Worm (Caenorhabditis elegans) whole organism, late embryonic: Measurements from ENCODE around the gene ugt-43.

ENCODE experiments used
- C38D4.7 ChIP-seq: fragments of 200-800 bp; sonication (Bioruptor generic); optimal IDR thresholded peaks from 2 replicates; lab custom pipeline; 2018; ENCODE audit warnings: mild to moderate bottlenecking, missing genetic modification characterization, moderate library complexity, missing compliant biosample characterization
- K02D7.2 ChIP-seq: sonication (generic microtip); optimal IDR thresholded peaks from 2 replicates; lab custom pipeline; 2017; ENCODE audit warnings: mild to moderate bottlenecking, missing genetic modification characterization, missing compliant biosample characterization
- K09A11.1 ChIP-seq: sonication (generic microtip); optimal IDR thresholded peaks from 2 replicates; lab custom pipeline; 2017; ENCODE audit warnings: antibody characterized with exemption, mild to moderate bottlenecking, missing genetic modification characterization, missing compliant biosample characterization; ENCODE audit not compliant: insufficient read depth
- T23F11.4 ChIP-seq: fragments of 200-800 bp; sonication (Bioruptor generic); optimal IDR thresholded peaks from 2 replicates; lab custom pipeline; 2018; ENCODE audit warnings: mild to moderate bottlenecking, missing genetic modification characterization, missing compliant biosample characterization
- Y22D7AL.16 ChIP-seq: sonication (generic microtip); optimal IDR thresholded peaks from 2 replicates; lab custom pipeline; 2016; ENCODE audit warnings: missing genetic modification characterization, missing compliant biosample characterization
- ceh-14 ChIP-seq: sonication (generic microtip); optimal IDR thresholded peaks from 2 replicates; lab custom pipeline; 2016; ENCODE audit warnings: missing genotype, missing genetic modification characterization, missing compliant biosample characterization
- ceh-19 ChIP-seq: fragments of 200-800 bp; sonication (Bioruptor generic); optimal IDR thresholded peaks from 2 replicates; lab custom pipeline; 2018; ENCODE audit warnings: mild to moderate bottlenecking, missing genetic modification characterization, missing compliant biosample characterization
- ceh-24 ChIP-seq: sonication (generic microtip); optimal IDR thresholded peaks from 2 replicates; lab custom pipeline; 2016; ENCODE audit warnings: mild to moderate bottlenecking, missing genetic modification characterization, missing compliant biosample characterization
- ceh-31 ChIP-seq: sonication (generic microtip); optimal IDR thresholded peaks from 2 replicates; lab custom pipeline; 2016; ENCODE audit warnings: missing genetic modification characterization, missing compliant biosample characterization
- ceh-34 ChIP-seq: sonication (generic microtip); optimal IDR thresholded peaks from 2 replicates; lab custom pipeline; 2016; ENCODE audit warnings: mild to moderate bottlenecking, missing genetic modification characterization, missing compliant biosample characterization
- ceh-9 ChIP-seq: sonication (generic microtip); optimal IDR thresholded peaks from 2 replicates; lab custom pipeline; 2016; ENCODE audit warnings: mild to moderate bottlenecking, missing genetic modification characterization, inconsistent platforms, missing compliant biosample characterization
- dmd-4 ChIP-seq: sonication (generic microtip); optimal IDR thresholded peaks from 2 replicates; lab custom pipeline; 2016; ENCODE audit warnings: borderline replicate concordance, missing genetic modification characterization, missing compliant biosample characterization
- dve-1 ChIP-seq: sonication (generic microtip); optimal IDR thresholded peaks from 2 replicates; lab custom pipeline; 2017; ENCODE audit warnings: antibody characterized with exemption, mild to moderate bottlenecking, missing genetic modification characterization, missing compliant biosample characterization
- elt-2 ChIP-seq: sonication (generic microtip); optimal IDR thresholded peaks from 2 replicates; lab custom pipeline; 2016; ENCODE audit warnings: missing genetic modification reagents, missing genetic modification characterization, missing compliant biosample characterization
- elt-4 ChIP-seq: sonication (generic microtip); optimal IDR thresholded peaks from 2 replicates; lab custom pipeline; 2016; ENCODE audit warnings: missing genetic modification characterization, missing compliant biosample characterization
- gmeb-2 ChIP-seq: sonication (generic microtip); optimal IDR thresholded peaks from 2 replicates; lab custom pipeline; 2016; ENCODE audit warnings: missing genetic modification characterization, inconsistent platforms, missing compliant biosample characterization
- hlh-30 ChIP-seq: sonication (generic microtip); optimal IDR thresholded peaks from 2 replicates; lab custom pipeline; 2017; ENCODE audit warnings: antibody characterized with exemption, missing genetic modification characterization, missing compliant biosample characterization; ENCODE audit not compliant: insufficient read depth
- hlh-6 ChIP-seq: sonication (generic microtip); optimal IDR thresholded peaks from 2 replicates; lab custom pipeline; 2016; ENCODE audit warnings: missing genotype, missing genetic modification characterization, missing compliant biosample characterization
- hlh-8 ChIP-seq: sonication (generic microtip); optimal IDR thresholded peaks from 2 replicates; lab custom pipeline; 2016; ENCODE audit warnings: missing genotype, missing genetic modification characterization, missing compliant biosample characterization
- lin-11 ChIP-seq: fragments of 200-800 bp; sonication (Bioruptor generic); optimal IDR thresholded peaks from 2 replicates; lab custom pipeline; 2018; ENCODE audit warnings: mild to moderate bottlenecking, missing genetic modification characterization, missing compliant biosample characterization
- madf-2 ChIP-seq: sonication (generic microtip); optimal IDR thresholded peaks from 2 replicates; lab custom pipeline; 2017; ENCODE audit warnings: missing genetic modification characterization, missing compliant biosample characterization
- mec-3 ChIP-seq: sonication (generic microtip); optimal IDR thresholded peaks from 2 replicates; lab custom pipeline; 2016; ENCODE audit warnings: borderline replicate concordance, missing genetic modification characterization, missing compliant biosample characterization
- nfya-1 ChIP-seq: sonication (generic microtip); optimal IDR thresholded peaks from 2 replicates; lab custom pipeline; 2017; ENCODE audit warnings: missing genetic modification characterization, mild to moderate bottlenecking, missing compliant biosample characterization, antibody characterized with exemption, moderate library complexity
- nhr-11 ChIP-seq: fragments of 150-350 bp; optimal IDR thresholded peaks from 2 replicates; lab custom pipeline; 2014; ENCODE audit warnings: missing biosample characterization, missing genetic modification characterization
- nhr-232 ChIP-seq: sonication (generic microtip); optimal IDR thresholded peaks from 2 replicates; lab custom pipeline; 2016; ENCODE audit warnings: missing genetic modification characterization, missing compliant biosample characterization
- npax-4 ChIP-seq: sonication (generic microtip); optimal IDR thresholded peaks from 2 replicates; lab custom pipeline; 2016; ENCODE audit warnings: missing genetic modification characterization, missing compliant biosample characterization
- odd-2 ChIP-seq: sonication (generic microtip); optimal IDR thresholded peaks from 2 replicates; lab custom pipeline; 2017; ENCODE audit warnings: antibody characterized with exemption, mild to moderate bottlenecking, missing genetic modification characterization, missing compliant biosample characterization
- pag-3 ChIP-seq: sonication (generic microtip); optimal IDR thresholded peaks from 2 replicates; lab custom pipeline; 2016; ENCODE audit warnings: missing compliant biosample characterization, missing genetic modification characterization, borderline replicate concordance
- pax-1 ChIP-seq: fragments of 150-350 bp; optimal IDR thresholded peaks from 2 replicates; lab custom pipeline; 2014; ENCODE audit warnings: missing biosample characterization, missing genetic modification characterization
- pha-2 ChIP-seq: sonication (generic microtip); optimal IDR thresholded peaks from 2 replicates; lab custom pipeline; 2017; ENCODE audit warnings: mild to moderate bottlenecking, missing genetic modification characterization, missing compliant biosample characterization
- pha-4 ChIP-seq: fragments of 150-350 bp; optimal IDR thresholded peaks from 2 replicates; lab custom pipeline; 2018; ENCODE audit warnings: missing biosample characterization, missing genetic modification reagents, missing genetic modification characterization
- pros-1 ChIP-seq: fragments of 150-350 bp; optimal IDR thresholded peaks from 2 replicates; lab custom pipeline; 2014; ENCODE audit warnings: missing biosample characterization, missing genetic modification reagents, missing genetic modification characterization
- sox-2 ChIP-seq: fragments of 200-800 bp; sonication (Bioruptor generic); IDR thresholded peaks from 2 replicates; pipeline ENCODE4 v1.3.6; 2022; ENCODE audit warnings: missing genetic modification reagents, missing genetic modification characterization, missing compliant biosample characterization
- syd-9 ChIP-seq: sonication (generic microtip); optimal IDR thresholded peaks from 2 replicates; lab custom pipeline; 2016; ENCODE audit warnings: mild to moderate bottlenecking, missing genetic modification characterization, moderate library complexity, missing compliant biosample characterization
- ttx-3 ChIP-seq: sonication (generic microtip); optimal IDR thresholded peaks from 2 replicates; lab custom pipeline; 2016; ENCODE audit warnings: missing genetic modification reagents, missing genetic modification characterization, missing compliant biosample characterization
- unc-42 ChIP-seq: sonication (generic microtip); optimal IDR thresholded peaks from 2 replicates; lab custom pipeline; 2016; ENCODE audit warnings: missing genotype, missing genetic modification characterization, missing compliant biosample characterization
- unc-55 ChIP-seq: sonication (generic microtip); optimal IDR thresholded peaks from 2 replicates; lab custom pipeline; 2017; ENCODE audit warnings: missing biosample characterization, missing genetic modification reagents, missing genetic modification characterization

The ugt-43 gene

ce11 chrIV:10467347-10467746 lies 3.0 kb downstream of the ugt-43 start:
- no peak for TF ChIP-seq hlh-6 (tag; lab: Kevin White, UChicago)
- no peak for TF ChIP-seq K02D7.2 (tag; lab: Kevin White, UChicago)
- TF ChIP-seq elt-4, result no peak
- TF ChIP-seq npax-4 (tag; lab: Kevin White, UChicago), result no peak
- TF ChIP-seq odd-2, result no peak
- TF ChIP-seq, all 69 proteins: peak for 0

ce11 chrIV:10468662-10469061 lies 4.3 kb downstream of the ugt-43 start:
- TF ChIP-seq unc-42 (no peak), hlh-8 (tag; lab: Kevin White, UChicago) (no peak), ceh-24 (tag; lab: Kevin White, UChicago) (no peak)

- no peak for TF ChIP-seq unc-55 (GFP tag; lab: Kevin White, UChicago)
- no peak for TF ChIP-seq pha-4 (tag; lab: Kevin White, UChicago)
- no peak for TF ChIP-seq sox-2
- TF ChIP-seq pha-2 (tag; lab: Kevin White, UChicago), result no peak
- TF ChIP-seq madf-2 (tag; lab: Kevin White, UChicago), result no peak
- TF ChIP-seq nhr-11 (tag; lab: Kevin White, UChicago), result no peak
- TF ChIP-seq dve-1, result no peak
- TF ChIP-seq hlh-30, result no peak
- no peak for TF ChIP-seq Y22D7AL.16
- TF ChIP-seq ceh-19 (GFP tag; lab: Kevin White, UChicago), result no peak
- TF ChIP-seq odd-2, result no peak
- no peak for TF ChIP-seq gmeb-2 (tag; lab: Kevin White, UChicago)
- no peak for TF ChIP-seq pros-1 (tag; lab: Kevin White, UChicago)
- no peak for TF ChIP-seq ceh-34
- no peak for TF ChIP-seq dmd-4
- TF ChIP-seq, all 69 proteins: peak for 0
Measured at ce11 chrIV:10469494-10469893, 5.1 kb downstream of the ugt-43 start, which contains the start of gene ugt-44. Gene ugt-44 (plus strand): TSS chrIV:10469741.

- no peak for TF ChIP-seq ceh-24 (tag; lab: Kevin White, UChicago)
- TF ChIP-seq pax-1 (tag; lab: Kevin White, UChicago), result no peak
- TF ChIP-seq hlh-8 (tag; lab: Kevin White, UChicago), result no peak
- no peak for TF ChIP-seq pros-1 (tag; lab: Kevin White, UChicago)
- TF ChIP-seq lin-11 (tag; lab: Kevin White, UChicago), result no peak
- TF ChIP-seq ceh-34, result no peak
- no peak for TF ChIP-seq nhr-11 (tag; lab: Kevin White, UChicago)
- TF ChIP-seq odd-2, result no peak
- TF ChIP-seq elt-2 (tag; lab: Kevin White, UChicago), result no peak
- no peak for TF ChIP-seq pha-4 (tag; lab: Kevin White, UChicago)
- TF ChIP-seq C38D4.7 (GFP tag; lab: Kevin White, UChicago), result no peak
- TF ChIP-seq syd-9 (tag; lab: Kevin White, UChicago), result no peak
Measured at ce11 chrIV:10472478-10472877, 8.1 kb downstream of the ugt-43 start, which contains the start of gene bgnt-1.1. Gene bgnt-1.1 (plus strand): TSS chrIV:10472778.

ce11 chrIV:10475234-10475633 lies 10.8 kb downstream of the ugt-43 start:
- TF ChIP-seq nhr-232, result no peak
- no peak for TF ChIP-seq C38D4.7 (GFP tag; lab: Kevin White, UChicago)
- no peak for TF ChIP-seq nfya-1 (tag; lab: Kevin White, UChicago)
- TF ChIP-seq ceh-31, result no peak
- no peak for TF ChIP-seq ceh-9 (tag; lab: Kevin White, UChicago)
- no peak for TF ChIP-seq hlh-8 (tag; lab: Kevin White, UChicago)
- no peak for TF ChIP-seq K09A11.1
- TF ChIP-seq ttx-3, result no peak
- TF ChIP-seq ceh-14 (tag; lab: Kevin White, UChicago), result no peak
- TF ChIP-seq unc-55 (GFP tag; lab: Kevin White, UChicago), result no peak
- TF ChIP-seq T23F11.4 (GFP tag; lab: Kevin White, UChicago), result no peak
- TF ChIP-seq mec-3 (tag; lab: Kevin White, UChicago), result no peak
- no peak for TF ChIP-seq pag-3 (tag; lab: Kevin White, UChicago)
- TF ChIP-seq unc-42, result no peak
